Fruit fly (Drosophila melanogaster) whole organism, embryonic: Measurements from ENCODE around the gene CG14230.

Experiments
- Atf6 ChIP-seq: fragments of 200-800 bp; sonication (Bioruptor generic); IDR thresholded peaks from 2 replicates; pipeline ENCODE4 v1.3.6; 2022; ENCODE audit warnings: missing biosample characterization, missing genetic modification characterization
- B-H2 ChIP-seq: fragments of 200-800 bp; sonication (Bioruptor generic); optimal IDR thresholded peaks from 2 replicates; lab custom pipeline; 2018; ENCODE audit warnings: missing biosample characterization, mild to moderate bottlenecking, missing genetic modification characterization
- CG10147 ChIP-seq: fragments of 200-800 bp; sonication (Bioruptor generic); optimal IDR thresholded peaks from 2 replicates; lab custom pipeline; 2019; ENCODE audit warnings: missing biosample characterization, mild to moderate bottlenecking, missing genetic modification characterization, moderate library complexity
- CG11456 ChIP-seq: fragments of 200-800 bp; sonication (Bioruptor generic); IDR thresholded peaks from 3 replicates; pipeline ENCODE4 v1.3.6; 2022; ENCODE audit warnings: missing biosample characterization, missing genetic modification characterization
- CG14050 ChIP-seq: fragments of 200-800 bp; sonication (Bioruptor generic); IDR thresholded peaks from 3 replicates; pipeline ENCODE4 v1.3.6; 2022; ENCODE audit warnings: missing biosample characterization, missing genetic modification characterization
- CG15269 ChIP-seq: fragments of 200-800 bp; sonication (Bioruptor generic); optimal IDR thresholded peaks from 2 replicates; lab custom pipeline; 2018; ENCODE audit warnings: missing biosample characterization, mild to moderate bottlenecking, missing genetic modification characterization, moderate library complexity
- CG1647 ChIP-seq: fragments of 200-800 bp; sonication (Bioruptor generic); optimal IDR thresholded peaks from 3 replicates; lab custom pipeline; 2016; ENCODE audit warnings: missing biosample characterization, missing genetic modification characterization
- CG33557 ChIP-seq: fragments of 200-800 bp; sonication (Bioruptor generic); optimal IDR thresholded peaks from 2 replicates; lab custom pipeline; 2019; ENCODE audit warnings: missing biosample characterization, mild to moderate bottlenecking, missing genetic modification characterization, moderate library complexity
- CG4404 ChIP-seq: fragments of 200-800 bp; sonication (Bioruptor generic); IDR thresholded peaks from 2 replicates; pipeline ENCODE4 v1.3.6; 2022; ENCODE audit warnings: missing biosample characterization, missing genetic modification characterization
- CG5953 ChIP-seq: fragments of 200-800 bp; sonication (Bioruptor generic); IDR thresholded peaks from 2 replicates; pipeline ENCODE4 v1.3.6; 2022; ENCODE audit warnings: missing biosample characterization, missing genetic modification characterization
- CG8290 ChIP-seq, 3 experiments: fragments of 200-800 bp; sonication (Bioruptor generic); optimal IDR thresholded peaks; 2 replicates each; lab custom pipeline; 2016 to 2019; ENCODE audit warnings: missing biosample characterization in 3 of 3, missing genetic modification characterization in 3 of 3, mild to moderate bottlenecking in 2 of 3, moderate library complexity in 1 of 3
- Dbx ChIP-seq: fragments of 200-800 bp; sonication (Bioruptor generic); IDR thresholded peaks from 3 replicates; pipeline ENCODE4 v1.3.6; 2022; ENCODE audit warnings: missing biosample characterization, missing genetic modification characterization
- Dll ChIP-seq: fragments of 200-800 bp; sonication (Bioruptor generic); IDR thresholded peaks from 4 replicates; pipeline ENCODE4 v1.3.6; 2022; ENCODE audit warnings: missing biosample characterization, missing genetic modification characterization; ENCODE audit not compliant: partially characterized antibody
- Ets65A ChIP-seq: fragments of 200-800 bp; sonication (Bioruptor generic); peaks from one replicate; lab custom pipeline; 2016; ENCODE audit warnings: missing biosample characterization, missing genetic modification characterization
- Fer1 ChIP-seq: fragments of 200-800 bp; sonication (Bioruptor generic); optimal IDR thresholded peaks from 2 replicates; lab custom pipeline; 2017; ENCODE audit warnings: missing biosample characterization, mild to moderate bottlenecking, missing genetic modification characterization
- H2.0 ChIP-seq: fragments of 200-800 bp; sonication (Bioruptor generic); IDR thresholded peaks from 2 replicates; pipeline ENCODE4 v1.3.6; 2022; ENCODE audit warnings: missing biosample characterization, missing genetic modification characterization
- MBD-R2 ChIP-seq: fragments of 200-800 bp; sonication (Bioruptor generic); IDR thresholded peaks from 2 replicates; pipeline ENCODE4 v1.3.6; 2022; ENCODE audit warnings: missing biosample characterization, missing genetic modification characterization
- Optix ChIP-seq: fragments of 200-800 bp; sonication (Bioruptor generic); IDR thresholded peaks from 3 replicates; pipeline ENCODE4 v1.3.6; 2022; ENCODE audit warnings: missing biosample characterization, missing genetic modification characterization
- Ravus ChIP-seq: fragments of 200-800 bp; sonication (Bioruptor generic); IDR thresholded peaks from 2 replicates; pipeline ENCODE4 v1.3.6; 2022; ENCODE audit warnings: missing biosample characterization, missing genetic modification characterization
- Sin3A ChIP-seq: fragments of >200 bp; optimal IDR thresholded peaks from 2 replicates; lab custom pipeline; 2018
- Trl ChIP-seq, 3 experiments: fragments of >200 bp in 2 of 3; fragments of 200-800 bp in 1 of 3; sonication (Bioruptor generic) in 1 of 3; optimal IDR thresholded peaks; 2 replicates in 1 of 3; 3 replicates in 2 of 3; lab custom pipeline; 2016 to 2017; ENCODE audit warnings: missing biosample characterization in 1 of 3, missing genetic modification characterization in 1 of 3
- ac ChIP-seq: fragments of 200-800 bp; sonication (Bioruptor generic); optimal IDR thresholded peaks from 3 replicates; lab custom pipeline; 2017; ENCODE audit warnings: missing biosample characterization, mild to moderate bottlenecking, missing genetic modification characterization
- ara ChIP-seq: fragments of 200-800 bp; sonication (Bioruptor generic); IDR thresholded peaks from 2 replicates; pipeline ENCODE4 v1.3.6; 2022; ENCODE audit warnings: missing biosample characterization, missing genetic modification characterization
- btn ChIP-seq: fragments of 200-800 bp; sonication (Bioruptor generic); optimal IDR thresholded peaks from 2 replicates; lab custom pipeline; 2016; ENCODE audit warnings: missing biosample characterization, missing genetic modification characterization
- cad ChIP-seq: fragments of >200 bp; optimal IDR thresholded peaks from 2 replicates; lab custom pipeline; 2017; ENCODE audit warnings: missing biosample characterization, missing genetic modification characterization
- chif ChIP-seq, 2 experiments: fragments of 200-800 bp; sonication (Bioruptor generic); optimal IDR thresholded peaks; 3 replicates each; lab custom pipeline; 2016; ENCODE audit warnings: missing biosample characterization in 2 of 2, missing genetic modification characterization in 2 of 2
- chn ChIP-seq: fragments of 200-800 bp; sonication (Bioruptor generic); optimal IDR thresholded peaks from 2 replicates; lab custom pipeline; 2016; ENCODE audit warnings: missing biosample characterization, missing genetic modification characterization
- crol ChIP-seq: fragments of 200-800 bp; sonication (Bioruptor generic); IDR thresholded peaks from 2 replicates; pipeline ENCODE4 v1.3.6; 2022; ENCODE audit warnings: missing biosample characterization, missing genetic modification characterization
- gfzf ChIP-seq: fragments of 200-800 bp; sonication (Bioruptor generic); optimal IDR thresholded peaks from 2 replicates; lab custom pipeline; 2016; ENCODE audit warnings: missing biosample characterization, mild to moderate bottlenecking, missing genetic modification characterization, moderate library complexity
- grau ChIP-seq: fragments of 200-800 bp; optimal IDR thresholded peaks from 3 replicates; lab custom pipeline; 2019; ENCODE audit warnings: missing biosample characterization, mild to moderate bottlenecking, missing genetic modification characterization, moderate library complexity
- jing ChIP-seq: fragments of 200-800 bp; sonication (Bioruptor generic); optimal IDR thresholded peaks from 2 replicates; lab custom pipeline; 2018; ENCODE audit warnings: missing biosample characterization, mild to moderate bottlenecking, missing genetic modification characterization
- lmd ChIP-seq: fragments of 200-800 bp; sonication (Bioruptor generic); IDR thresholded peaks from 2 replicates; pipeline ENCODE4 v1.3.6; 2022; ENCODE audit warnings: missing biosample characterization, missing genetic modification characterization
- pho ChIP-seq: fragments of 200-800 bp; sonication (Bioruptor generic); optimal IDR thresholded peaks from 2 replicates; lab custom pipeline; 2016; ENCODE audit warnings: missing biosample characterization, missing genetic modification characterization
- pnt ChIP-seq: fragments of 200-800 bp; sonication (Bioruptor generic); optimal IDR thresholded peaks from 3 replicates; lab custom pipeline; 2016; ENCODE audit warnings: missing biosample characterization, missing genetic modification characterization
- ranshi ChIP-seq: fragments of 200-800 bp; sonication (Bioruptor generic); IDR thresholded peaks from 2 replicates; pipeline ENCODE4 v1.3.6; 2022; ENCODE audit warnings: missing biosample characterization, missing genetic modification characterization
- row ChIP-seq: fragments of 200-800 bp; sonication (Bioruptor generic); IDR thresholded peaks from 3 replicates; pipeline ENCODE4 v1.3.6; 2022; ENCODE audit warnings: missing biosample characterization, missing genetic modification characterization
- sens ChIP-seq: fragments of 200-800 bp; sonication (Bioruptor generic); peaks from one replicate; lab custom pipeline; 2016; ENCODE audit warnings: missing biosample characterization, missing genetic modification characterization
- sima ChIP-seq: fragments of 200-800 bp; sonication (Bioruptor generic); optimal IDR thresholded peaks from 2 replicates; lab custom pipeline; 2016; ENCODE audit warnings: missing biosample characterization, missing genetic modification characterization
- sug ChIP-seq: fragments of 200-800 bp; optimal IDR thresholded peaks from 2 replicates; lab custom pipeline; 2019; ENCODE audit warnings: missing biosample characterization, mild to moderate bottlenecking, missing genetic modification characterization, moderate library complexity
- tx ChIP-seq: fragments of 200-800 bp; sonication (Bioruptor generic); optimal IDR thresholded peaks from 2 replicates; lab custom pipeline; 2016; ENCODE audit warnings: missing biosample characterization, missing genetic modification characterization
- usp ChIP-seq: fragments of >200 bp; optimal IDR thresholded peaks from 2 replicates; lab custom pipeline; 2017; ENCODE audit warnings: missing biosample characterization, missing genetic modification characterization

The CG14230 gene

dm6 chrX:19683040-19683875, 20.7 kb upstream of the CG14230 start, which contains the start of the genes dome and Ubqn (continued):
- TF ChIP-seq CG15269 (tag; lab: Kevin White, UChicago) (no peak), Sin3A (lab: Kevin White, UChicago) (peak; percentile 100), pnt (GFP tag; lab: Kevin White, UChicago) (no peak), H2.0 (GFP tag; lab: Robert Waterston, UW) (no peak), jing (GFP tag; lab: Kevin White, UChicago) (no peak), Atf6 (GFP tag; lab: Robert Waterston, UW) (no peak), Fer1 (GFP tag; lab: Kevin White, UChicago) (peak; percentile 48), MBD-R2 (GFP tag; lab: Robert Waterston, UW) (peak; percentile 24; the same call in 1 of the 2 replicates), CG10147 (GFP tag; lab: Kevin White, UChicago) (no peak), ac (GFP tag; lab: Kevin White, UChicago) (no peak), sima (GFP tag; lab: Kevin White, UChicago) (no peak), tx (GFP tag; lab: Kevin White, UChicago) (no peak), chif (GFP tag; optimal IDR thresholded peaks at IDR 0.05; lab: Kevin White, UChicago) (no peak), CG11456 (GFP tag; lab: Robert Waterston, UW) (no peak), btn (GFP tag; lab: Kevin White, UChicago) (no peak)

- TF ChIP-seq lmd (GFP tag; lab: Robert Waterston, UW) (no peak), ranshi (GFP tag; lab: Robert Waterston, UW) (peak; percentile 24; the same call in 1 of the 2 replicates), sens (GFP tag; lab: Kevin White, UChicago) (no peak), Dbx (GFP tag; lab: Robert Waterston, UW) (no peak), grau (tag; lab: Kevin White, UChicago) (peak; percentile 86), chn (no peak), crol (GFP tag; lab: Robert Waterston, UW) (peak; percentile 75), ara (GFP tag; lab: Robert Waterston, UW) (0 out of 2 replicates have a peak, but pooled peaks have one; percentile 37), row (GFP tag; lab: Robert Waterston, UW) (peak; percentile 23; the same call in 1 of the 3 replicates), Optix (GFP tag; lab: Robert Waterston, UW) (0 out of 3 replicates have a peak, but pooled peaks have one; percentile 27)
Observed at dm6 chrX:19684048-19684447, 19.9 kb upstream of the CG14230 start.

dm6 chrX:19688848-19689247, 15.1 kb upstream of the CG14230 start, which contains the start of gene CG14227:
Gene CG14227, minus strand, starts transcription at chrX:19688948.
- TF ChIP-seq pho (GFP tag; lab: Kevin White, UChicago) = no peak
- peak; percentile 83 for TF ChIP-seq Ets65A (GFP tag; lab: Kevin White, UChicago)
- TF ChIP-seq, all 482 proteins: peak for 1

- no peak for TF ChIP-seq CG5953
- TF ChIP-seq Dll (GFP tag; lab: Robert Waterston, UW) = 0 out of 4 replicates have a peak, but pooled peaks have one; percentile 19
- peak; percentile 61 to 66 for TF ChIP-seq Trl (optimal IDR thresholded peaks at IDR 0.05; lab: Kevin White, UChicago)
- no peak for TF ChIP-seq Trl (GFP tag; optimal IDR thresholded peaks at IDR 0.05; lab: Kevin White, UChicago)
Observed at dm6 chrX:19690050-19690449, 13.9 kb upstream of the CG14230 start.

dm6 chrX:19692951-19693698, 10.9 kb upstream of the CG14230 start, which contains the start of gene Mer:
Gene Mer, minus strand, starts transcription at chrX:19693500.
- no peak for TF ChIP-seq jing (GFP tag; lab: Kevin White, UChicago)
- peak; percentile 60 for TF ChIP-seq CG4404 (GFP tag; lab: Robert Waterston, UW)
- TF ChIP-seq CG33557 (GFP tag; lab: Kevin White, UChicago) = peak; percentile 73
- TF ChIP-seq Ravus (GFP tag; lab: Robert Waterston, UW) = peak; percentile 34; the same call in 1 of the 2 replicates
- TF ChIP-seq gfzf (GFP tag; lab: Kevin White, UChicago) = peak; percentile 75
- no peak for TF ChIP-seq cad (GFP tag; lab: Kevin White, UChicago)
- peak; percentile 85 for TF ChIP-seq CG8290 (GFP tag; optimal IDR thresholded peaks at IDR 0.05; lab: Kevin White, UChicago)
- peak; percentile 49 to 97 for TF ChIP-seq CG8290 (tag; optimal IDR thresholded peaks at IDR 0.05; lab: Kevin White, UChicago)
- TF ChIP-seq usp (GFP tag; lab: Kevin White, UChicago) = no peak
- peak; percentile 73; the same call in 1 of the 3 replicates for TF ChIP-seq CG11456 (GFP tag; lab: Robert Waterston, UW)
- peak; percentile 70 for TF ChIP-seq sug
- TF ChIP-seq B-H2 (GFP tag; lab: Kevin White, UChicago) = peak; percentile 66
- TF ChIP-seq CG14050 (GFP tag; lab: Robert Waterston, UW) = peak; percentile 80
- peak; percentile 62 for TF ChIP-seq CG1647 (GFP tag; lab: Kevin White, UChicago)
